Worm (Caenorhabditis elegans): ENCODE results near the gene B0353.1.

DNA sequence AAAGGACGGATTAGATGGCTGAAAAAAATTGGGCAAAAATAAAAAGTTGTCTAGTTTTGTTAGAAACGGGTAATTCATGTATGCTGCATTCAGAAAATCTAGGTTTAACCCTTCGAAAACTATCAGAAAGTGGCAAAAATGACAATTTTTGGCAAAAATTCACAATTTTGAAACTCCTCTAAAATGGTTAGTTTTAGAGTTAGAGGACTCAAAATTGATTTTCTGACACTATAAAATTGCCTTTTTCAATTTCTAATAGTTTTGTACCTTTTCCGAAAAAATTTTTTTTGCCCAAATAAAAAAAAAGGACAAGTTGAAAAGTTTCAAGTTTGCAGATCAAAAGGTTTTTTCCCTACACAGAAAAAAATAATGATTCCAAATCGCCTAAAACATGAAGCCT is 20.8 kb downstream of the B0353.1 start:
- TF ChIP-seq unc-86 (tag; optimal IDR thresholded peaks at IDR 0.05) (no peak), nhr-11 (tag; optimal IDR thresholded peaks at IDR 0.05) (no peak), hlh-13 (GFP tag; optimal IDR thresholded peaks at IDR 0.05) (no peak), sdc-2 (tag; optimal IDR thresholded peaks at IDR 0.05) (no peak), sox-2 (GFP tag; IDR thresholded peaks at IDR 0.05) (no peak), rnt-1 (tag; optimal IDR thresholded peaks at IDR 0.05) (no peak), pqm-1 (tag; optimal IDR thresholded peaks at IDR 0.05) (no peak)

Measured in whole organism, late embryonic.